Worm (Caenorhabditis elegans) whole organism, young adult: ENCODE results near the gene acer-1.
A peak's percentile ranks its signal among the peaks of the same experiment; 100 is the strongest.

ENCODE experiments used
- F22D6.2 ChIP-seq: sonication (generic microtip); optimal IDR thresholded peaks from 2 replicates; lab custom pipeline; 2016; ENCODE audit warnings: mild to moderate bottlenecking, missing genetic modification characterization, missing compliant biosample characterization
- Y53F4B.3 ChIP-seq: fragments of 200-800 bp; sonication (Bioruptor generic); IDR thresholded peaks from 2 replicates; pipeline ENCODE4 v1.3.6; 2022; ENCODE audit warnings: missing genetic modification reagents, missing genetic modification characterization, missing compliant biosample characterization
- athp-1 ChIP-seq: sonication (generic microtip); optimal IDR thresholded peaks from 2 replicates; lab custom pipeline; 2017; ENCODE audit warnings: mild to moderate bottlenecking, missing genetic modification characterization, missing compliant biosample characterization
- dpl-1 ChIP-seq: fragments of 150-350 bp; optimal IDR thresholded peaks from 2 replicates; lab custom pipeline; 2014; ENCODE audit warnings: missing biosample characterization, missing genetic modification reagents, missing genetic modification characterization
- ets-4 ChIP-seq: fragments of 200-800 bp; sonication (Bioruptor generic); optimal IDR thresholded peaks from 2 replicates; lab custom pipeline; 2018; ENCODE audit warnings: mild to moderate bottlenecking, missing genetic modification characterization, missing compliant biosample characterization
- hsf-1 ChIP-seq: fragments of 200-800 bp; sonication (Bioruptor generic); IDR thresholded peaks from 2 replicates; pipeline ENCODE4 v1.3.6; 2022; ENCODE audit warnings: missing genetic modification reagents, missing genetic modification characterization, missing compliant biosample characterization
- mxl-1 ChIP-seq: sonication (generic microtip); optimal IDR thresholded peaks from 2 replicates; lab custom pipeline; 2016; ENCODE audit warnings: missing genetic modification characterization, missing compliant biosample characterization
- rpc-1 ChIP-seq, 2 experiments: fragments of 150-350 bp in 1 of 2; sonication (generic microtip) in 1 of 2; optimal IDR thresholded peaks; 2 replicates each; lab custom pipeline; 2014 to 2018; ENCODE audit warnings: missing biosample characterization in 1 of 2, missing genetic modification characterization in 1 of 2, missing genetic modification reagents in 1 of 2, missing genotype in 1 of 2
- tbp1 ChIP-seq: fragments of 200-800 bp; sonication (Bioruptor generic); optimal IDR thresholded peaks from 2 replicates; lab custom pipeline; 2018; ENCODE audit warnings: mild to moderate bottlenecking, missing genetic modification characterization, missing compliant biosample characterization
- tlf-1 ChIP-seq: fragments of 200-800 bp; sonication (Bioruptor generic); optimal IDR thresholded peaks from 2 replicates; lab custom pipeline; 2018; ENCODE audit warnings: mild to moderate bottlenecking, missing genetic modification characterization, missing compliant biosample characterization
- unc-62 ChIP-seq: fragments of 150-350 bp; optimal IDR thresholded peaks from 2 replicates; lab custom pipeline; 2014; ENCODE audit warnings: missing biosample characterization, missing genetic modification reagents, missing genetic modification characterization
- xnd-1 ChIP-seq: sonication (generic microtip); optimal IDR thresholded peaks from 2 replicates; lab custom pipeline; 2016; ENCODE audit warnings: missing genotype, missing genetic modification reagents, missing genetic modification characterization, missing compliant biosample characterization

- TF ChIP-seq dpl-1 (no peak), rpc-1 (optimal IDR thresholded peaks at IDR 0.05; lab: Kevin White, UChicago) (peak; percentile 57), rpc-1 (tag; optimal IDR thresholded peaks at IDR 0.05; lab: Kevin White, UChicago) (peak; percentile 76), tlf-1 (GFP tag; lab: Kevin White, UChicago) (no peak), F22D6.2 (tag; lab: Kevin White, UChicago) (no peak), hsf-1 (GFP tag; lab: Robert Waterston, UW) (no peak), athp-1 (tag; lab: Kevin White, UChicago) (no peak), ets-4 (GFP tag; lab: Kevin White, UChicago) (no peak), unc-62 (GFP tag; lab: Kevin White, UChicago) (no peak), Y53F4B.3 (GFP tag; lab: Robert Waterston, UW) (no peak), tbp1 (peak; percentile 90), xnd-1 (tag; lab: Kevin White, UChicago) (no peak), mxl-1 (tag; lab: Kevin White, UChicago) (peak; percentile 20)
These were observed 8.0 kb upstream of the acer-1 start, which contains the start of gene hrpl-1 for ce11 chrII:6898017-6898779.
